Worm (Caenorhabditis elegans) whole organism, early embryonic: Measurements from ENCODE around the gene K03B4.8.

ENCODE experiments used
- B0310.2 ChIP-seq: sonication (generic microtip); optimal IDR thresholded peaks from 2 replicates; lab custom pipeline; 2016; ENCODE audit warnings: mild to moderate bottlenecking, missing genetic modification characterization, missing compliant biosample characterization
- F13C5.2 ChIP-seq: sonication (generic microtip); optimal IDR thresholded peaks from 2 replicates; lab custom pipeline; 2017; ENCODE audit warnings: mild to moderate bottlenecking, missing genetic modification characterization, inconsistent platforms, missing compliant biosample characterization
- aly-1 ChIP-seq: sonication (generic microtip); optimal IDR thresholded peaks from 2 replicates; lab custom pipeline; 2016; ENCODE audit warnings: missing genetic modification characterization, missing compliant biosample characterization
- ama-1 ChIP-seq: fragments of 150-350 bp; optimal IDR thresholded peaks from 2 replicates; lab custom pipeline; 2014
- ceh-13 ChIP-seq: fragments of 200-800 bp; sonication (Bioruptor generic); optimal IDR thresholded peaks from 2 replicates; lab custom pipeline; 2018; ENCODE audit warnings: mild to moderate bottlenecking, missing genetic modification characterization, missing compliant biosample characterization
- ceh-36 ChIP-seq: sonication (generic microtip); optimal IDR thresholded peaks from 2 replicates; lab custom pipeline; 2016; ENCODE audit warnings: missing genetic modification characterization, inconsistent platforms, missing compliant biosample characterization
- ets-7 ChIP-seq: sonication (generic microtip); optimal IDR thresholded peaks from 2 replicates; lab custom pipeline; 2016; ENCODE audit warnings: missing genotype, missing genetic modification characterization, missing compliant biosample characterization
- flt-1 ChIP-seq: fragments of 200-800 bp; sonication (Bioruptor generic); IDR thresholded peaks from 2 replicates; pipeline ENCODE4 v1.3.6; 2022; ENCODE audit warnings: missing genetic modification characterization, missing compliant biosample characterization
- hmbx-1 ChIP-seq: sonication (generic microtip); optimal IDR thresholded peaks from 2 replicates; lab custom pipeline; 2016; ENCODE audit warnings: mild to moderate bottlenecking, missing genetic modification characterization, missing compliant biosample characterization
- hmg-4 ChIP-seq: fragments of 200-800 bp; sonication (Bioruptor generic); optimal IDR thresholded peaks from 2 replicates; lab custom pipeline; 2018; ENCODE audit warnings: mild to moderate bottlenecking, missing genetic modification characterization, missing compliant biosample characterization
- hnd-1 ChIP-seq: sonication (generic microtip); optimal IDR thresholded peaks from 2 replicates; lab custom pipeline; 2016; ENCODE audit warnings: missing genetic modification characterization, missing compliant biosample characterization
- pes-1 ChIP-seq: fragments of 200-800 bp; sonication (Bioruptor generic); IDR thresholded peaks from 2 replicates; pipeline ENCODE4 v1.3.6; 2022; ENCODE audit warnings: missing genetic modification reagents, missing genetic modification characterization, missing compliant biosample characterization
- scrt-1 ChIP-seq: fragments of 200-800 bp; sonication (Bioruptor generic); IDR thresholded peaks from 2 replicates; pipeline ENCODE4 v1.3.6; 2022; ENCODE audit warnings: missing genetic modification characterization, missing compliant biosample characterization
- sea-1 ChIP-seq: fragments of 200-800 bp; sonication (Bioruptor generic); conservative IDR thresholded peaks from 2 replicates; pipeline ENCODE4 v1.3.6; 2022; ENCODE audit warnings: missing genetic modification characterization, missing compliant biosample characterization
- tbx-11 ChIP-seq: fragments of 200-800 bp; sonication (Bioruptor generic); IDR thresholded peaks from 2 replicates; pipeline ENCODE4 v1.3.6; 2022; ENCODE audit warnings: missing genetic modification characterization, missing compliant biosample characterization
- tbx-37 ChIP-seq: fragments of 200-800 bp; sonication (Bioruptor generic); conservative IDR thresholded peaks from 2 replicates; pipeline ENCODE4 v1.3.6; 2022; ENCODE audit warnings: missing genetic modification reagents, missing genetic modification characterization, missing compliant biosample characterization
- tra-4 ChIP-seq: sonication (generic microtip); optimal IDR thresholded peaks from 2 replicates; lab custom pipeline; 2017; ENCODE audit warnings: missing genetic modification characterization, missing compliant biosample characterization

Gene K03B4.8

DNA sequence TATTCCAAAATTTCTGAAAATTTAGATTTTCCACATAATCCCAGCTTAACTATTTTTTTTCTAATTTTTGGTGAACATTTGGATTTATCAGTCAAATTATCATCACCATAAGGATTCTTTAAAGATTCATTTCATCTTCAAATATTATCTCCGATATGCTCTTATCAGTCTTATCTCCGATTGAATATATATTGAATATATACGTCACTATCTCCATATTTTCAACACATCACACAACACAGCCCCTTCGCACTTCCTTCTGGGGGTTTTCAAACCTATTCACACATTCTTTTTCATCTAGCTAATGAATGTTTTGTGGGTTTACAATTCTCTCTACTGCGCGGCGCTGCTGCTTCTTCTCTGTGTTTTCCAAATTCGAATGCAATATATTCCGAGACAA is 24.3 kb upstream of the K03B4.8 start:
- TF ChIP-seq hnd-1 (tag; lab: Kevin White, UChicago) = no peak
- TF ChIP-seq B0310.2 = no peak

DNA sequence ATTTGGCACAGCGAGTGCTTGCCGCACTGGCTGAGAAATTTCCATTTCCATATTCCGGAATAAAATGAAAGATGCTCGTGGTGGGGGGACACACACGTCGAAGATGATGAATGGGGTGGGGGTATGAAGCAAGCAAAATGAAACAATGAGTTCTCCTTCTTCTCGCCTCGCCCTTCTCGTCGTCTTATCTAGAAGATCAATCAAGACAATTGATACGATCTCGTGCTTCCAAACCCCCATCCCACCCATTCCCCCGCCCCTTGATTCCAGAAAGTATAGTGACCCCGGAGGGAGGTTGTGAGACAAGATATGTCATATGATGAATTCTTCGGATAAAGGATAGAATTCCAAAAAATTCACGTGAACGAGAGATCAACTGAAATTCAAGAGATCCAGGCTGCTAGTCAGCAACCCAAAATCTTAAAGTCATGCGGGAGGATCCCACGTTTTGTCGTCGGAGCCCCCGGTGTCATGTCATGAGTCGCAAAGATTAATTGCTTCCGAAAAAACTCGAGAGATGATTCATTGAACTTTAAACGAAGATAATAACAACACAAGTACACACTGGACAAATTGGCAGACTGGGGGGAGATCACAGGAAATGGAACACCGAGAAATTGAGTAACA is 20.2 kb upstream of the K03B4.8 start:
- no peak for TF ChIP-seq tbx-11 (GFP tag; lab: Robert Waterston, UW)
- no peak for TF ChIP-seq scrt-1 (GFP tag; lab: Robert Waterston, UW)
- TF ChIP-seq ceh-13 (GFP tag; lab: Kevin White, UChicago) = no peak
- no peak for TF ChIP-seq flt-1 (GFP tag; lab: Robert Waterston, UW)
- no peak for TF ChIP-seq hmbx-1 (tag; lab: Kevin White, UChicago)
- TF ChIP-seq F13C5.2 (tag; lab: Kevin White, UChicago) = no peak
- no peak for TF ChIP-seq B0310.2
- TF ChIP-seq ets-7 (tag; lab: Kevin White, UChicago) = no peak
- TF ChIP-seq ama-1 (lab: Kevin White, UChicago) = no peak
- no peak for TF ChIP-seq hmg-4 (GFP tag; lab: Kevin White, UChicago)
- no peak for TF ChIP-seq pes-1 (GFP tag; lab: Robert Waterston, UW)
- no peak for TF ChIP-seq tra-4

DNA sequence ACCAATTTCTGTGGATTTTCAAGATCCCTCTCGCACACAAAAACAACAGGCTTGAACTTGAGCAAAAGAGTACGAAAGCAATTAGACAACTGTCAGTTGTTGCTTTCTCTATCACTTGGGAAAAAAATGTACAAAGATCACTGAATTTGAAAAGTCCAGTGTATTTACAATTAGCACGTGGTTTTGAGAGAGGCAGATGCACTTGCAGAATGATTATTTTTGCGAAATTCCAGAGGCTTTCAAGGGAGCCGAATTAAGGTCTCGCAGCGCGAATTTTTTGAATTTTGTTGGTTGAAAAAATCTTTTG is 18.8 kb upstream of the K03B4.8 start:
- TF ChIP-seq flt-1 (GFP tag; lab: Robert Waterston, UW) = no peak
- TF ChIP-seq tbx-11 (GFP tag; lab: Robert Waterston, UW) = no peak
- no peak for TF ChIP-seq ceh-36 (tag; lab: Kevin White, UChicago)
- TF ChIP-seq ceh-13 (GFP tag; lab: Kevin White, UChicago) = no peak

ce11 chrV:4692382-4693281 is 18.2 kb upstream of the K03B4.8 start, which contains the start of gene cpg-8:
Gene cpg-8, minus strand, starts transcription at chrV:4692432.
- TF ChIP-seq pes-1 (GFP tag; lab: Robert Waterston, UW) (no peak), tbx-11 (GFP tag; lab: Robert Waterston, UW) (no peak), hnd-1 (tag; lab: Kevin White, UChicago) (no peak), F13C5.2 (tag; lab: Kevin White, UChicago) (no peak), hmbx-1 (tag; lab: Kevin White, UChicago) (no peak), hmg-4 (GFP tag; lab: Kevin White, UChicago) (no peak), tra-4 (no peak), ama-1 (lab: Kevin White, UChicago) (no peak), ceh-13 (GFP tag; lab: Kevin White, UChicago) (no peak), tbx-37 (GFP tag; lab: Robert Waterston, UW) (no peak), ceh-36 (tag; lab: Kevin White, UChicago) (no peak), B0310.2 (no peak), sea-1 (GFP tag; lab: Robert Waterston, UW) (no peak), aly-1 (tag; lab: Kevin White, UChicago) (no peak), scrt-1 (GFP tag; lab: Robert Waterston, UW) (no peak), ets-7 (tag; lab: Kevin White, UChicago) (no peak), flt-1 (GFP tag; lab: Robert Waterston, UW) (no peak)

- TF ChIP-seq sea-1 (GFP tag; lab: Robert Waterston, UW) = no peak
- TF ChIP-seq scrt-1 (GFP tag; lab: Robert Waterston, UW) = no peak
- no peak for TF ChIP-seq aly-1 (tag; lab: Kevin White, UChicago)
These were observed 17.3 kb upstream of the K03B4.8 start for ce11 chrV:4691657-4692056.

DNA sequence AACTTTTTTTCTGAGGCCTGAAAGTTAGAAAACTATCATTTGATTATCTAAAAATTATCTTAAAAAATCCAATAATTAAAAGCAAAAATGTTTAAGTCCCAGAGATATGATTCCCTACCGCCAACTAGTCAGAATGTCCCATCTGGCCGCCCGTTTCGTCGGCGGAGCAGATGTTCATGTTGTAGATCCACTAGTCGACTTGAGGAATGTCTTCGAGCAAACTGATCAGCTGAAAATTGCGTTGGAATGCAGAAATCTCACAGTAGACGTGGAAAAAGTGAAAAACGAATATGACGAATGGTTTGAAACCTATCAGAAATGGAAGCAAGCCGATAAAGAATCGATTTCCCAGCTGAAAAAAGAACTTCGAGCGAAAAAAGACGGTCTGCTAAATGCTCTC is 14.8 kb upstream of the K03B4.8 start, which contains the start of gene K03B4.1:
TSS of gene K03B4.1 (plus strand) at position 97 of the 400 bp plus-strand sequence.
- no peak for TF ChIP-seq ets-7 (tag; lab: Kevin White, UChicago)
- no peak for TF ChIP-seq B0310.2
- no peak for TF ChIP-seq sea-1 (GFP tag; lab: Robert Waterston, UW)

ce11 chrV:4687944-4688505 is 13.6 kb upstream of the K03B4.8 start, which contains the start of gene K03B4.2:
Gene K03B4.2, plus strand, starts transcription at chrV:4687994.
- TF ChIP-seq ceh-13 (GFP tag; lab: Kevin White, UChicago) (no peak), ceh-36 (tag; lab: Kevin White, UChicago) (no peak), tbx-37 (GFP tag; lab: Robert Waterston, UW) (no peak), B0310.2 (no peak), flt-1 (GFP tag; lab: Robert Waterston, UW) (no peak), hnd-1 (tag; lab: Kevin White, UChicago) (no peak), aly-1 (tag; lab: Kevin White, UChicago) (no peak), tbx-11 (GFP tag; lab: Robert Waterston, UW) (no peak), F13C5.2 (tag; lab: Kevin White, UChicago) (no peak), ets-7 (tag; lab: Kevin White, UChicago) (no peak), pes-1 (GFP tag; lab: Robert Waterston, UW) (no peak), ama-1 (lab: Kevin White, UChicago) (no peak), tra-4 (no peak), scrt-1 (GFP tag; lab: Robert Waterston, UW) (no peak), hmbx-1 (tag; lab: Kevin White, UChicago) (no peak), hmg-4 (GFP tag; lab: Kevin White, UChicago) (no peak)
